Fruit fly (Drosophila melanogaster) whole organism: ENCODE results near the gene CG7991.

Experiments used
- CG8478 ChIP-seq: fragments of >200 bp; optimal IDR thresholded peaks from 2 replicates; lab custom pipeline; 2018; ENCODE audit warnings: inconsistent platforms
- Dll ChIP-seq: fragments of >200 bp; optimal IDR thresholded peaks from 2 replicates; lab custom pipeline; 2017

dm6 chr3L:1644920-1645567, 29.5 kb upstream of the CG7991 start, which contains the start of the genes alphaCOP and CG13919:
- TF ChIP-seq CG8478 (no peak), Dll (lab: Kevin White, UChicago) (no peak)
